Fruit fly (Drosophila melanogaster): Measurements from ENCODE around the gene CG16984.

The CG16984 gene

dm6 chr3L:2645068-2645467, 49.5 kb downstream of the CG16984 start, which contains the start of gene CG1143:
Gene CG1143 (plus strand): TSS chr3L:2645368.
- TF ChIP-seq CG11902 (GFP tag; optimal IDR thresholded peaks at IDR 0.05) (no peak), CG10631 (GFP tag; optimal IDR thresholded peaks at IDR 0.05) (no peak), topi (GFP tag; optimal IDR thresholded peaks at IDR 0.05) (no peak), CG8119 (GFP tag; IDR thresholded peaks at IDR 0.05) (no peak), CG3919 (GFP tag; optimal IDR thresholded peaks at IDR 0.05) (no peak), CG10669 (GFP tag; optimal IDR thresholded peaks at IDR 0.05) (no peak), Gug (GFP tag; IDR thresholded peaks at IDR 0.05) (no peak)

Measured in whole organism, prepupa.